Fruit fly (Drosophila melanogaster): ENCODE measurements around the gene PlexB.

The PlexB gene

DNA sequence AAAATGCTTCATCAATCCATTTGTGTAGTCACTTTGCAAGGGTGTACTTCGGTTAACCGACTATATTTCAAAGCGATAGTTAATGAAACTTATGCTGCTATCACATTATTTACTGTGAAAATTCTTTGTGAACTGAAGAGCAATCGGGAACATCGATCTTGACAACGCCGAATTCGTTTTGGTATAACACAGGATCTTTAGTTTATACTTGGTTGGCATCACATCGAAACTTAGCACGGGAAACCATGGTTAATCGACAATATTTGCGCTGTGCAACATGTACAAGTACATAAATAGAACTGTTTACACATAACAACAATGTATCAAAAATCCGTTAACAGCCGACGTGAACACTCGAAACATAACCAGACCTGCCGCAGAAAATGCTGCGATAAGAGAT is 1.2 kb upstream of the PlexB start (continued):
- TF ChIP-seq tio (GFP tag; optimal IDR thresholded peaks at IDR 0.05) (no peak), chinmo (GFP tag; IDR thresholded peaks at IDR 0.05; ENCODE audit: partially characterized antibody) (no peak), gce (GFP tag; IDR thresholded peaks at IDR 0.05) (no peak), CG18011 (GFP tag; optimal IDR thresholded peaks at IDR 0.05) (no peak), Hmr (GFP tag; optimal IDR thresholded peaks at IDR 0.05) (no peak), ranshi (GFP tag; IDR thresholded peaks at IDR 0.05) (no peak), phol (tag; optimal IDR thresholded peaks at IDR 0.05) (peak; percentile 17), sens (GFP tag) (peak; percentile 32), Opbp (GFP tag; IDR thresholded peaks at IDR 0.05; ENCODE audit: partially characterized antibody) (no peak)

DNA sequence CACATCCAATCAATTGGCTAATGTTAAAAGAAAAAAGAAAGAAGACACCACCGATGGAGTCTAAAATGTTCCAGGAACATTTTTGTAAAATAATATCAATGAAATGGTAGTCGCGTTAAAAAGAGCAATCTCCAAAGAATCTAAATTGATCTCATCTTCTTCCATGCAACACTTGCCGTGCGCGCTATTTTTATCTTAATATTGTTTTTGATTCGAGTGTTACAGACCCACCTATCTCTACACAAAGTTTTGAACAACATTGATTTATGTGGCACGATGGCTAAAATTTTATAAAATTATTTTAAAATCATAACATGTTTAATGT is 320 bp upstream of the PlexB start:
- TF ChIP-seq CG11723 (GFP tag; optimal IDR thresholded peaks at IDR 0.05) (peak; percentile 67), sens (GFP tag) (peak; percentile 25), Atf3 (GFP tag; optimal IDR thresholded peaks at IDR 0.05) (no peak), CG14014 (GFP tag; IDR thresholded peaks at IDR 0.05) (0 out of 2 replicates have a peak, but pooled peaks have one; percentile 2), gt (GFP tag; IDR thresholded peaks at IDR 0.05) (no peak), CG30020 (tag; optimal IDR thresholded peaks at IDR 0.05) (peak; percentile 85), Sry-δ (GFP tag; optimal IDR thresholded peaks at IDR 0.05) (peak; percentile 13)

DNA sequence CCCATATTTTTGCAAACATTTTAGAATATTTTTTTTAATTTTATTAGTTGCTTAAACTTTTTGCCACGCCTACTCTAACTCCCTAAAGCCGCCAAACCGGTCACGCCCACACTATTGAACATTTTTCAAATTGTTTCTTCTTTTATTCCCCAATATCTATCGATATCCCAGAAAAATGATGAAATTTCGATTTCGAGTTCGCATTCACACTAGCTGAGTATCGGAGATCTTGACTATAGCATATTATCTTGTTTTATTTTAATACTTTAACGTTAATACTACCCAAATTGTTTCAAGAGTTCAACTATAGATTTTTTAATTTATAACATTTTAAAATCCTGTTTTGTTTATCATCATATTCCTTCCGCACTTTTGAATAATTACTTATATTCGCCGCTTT is 1.2 kb downstream of the PlexB start:
- no peak for TF ChIP-seq Elba2 (GFP tag; optimal IDR thresholded peaks at IDR 0.05)
- no peak for TF ChIP-seq Sox102F (GFP tag; optimal IDR thresholded peaks at IDR 0.05)
- no peak for TF ChIP-seq trh (GFP tag; optimal IDR thresholded peaks at IDR 0.05)
- TF ChIP-seq CG3995 (GFP tag; optimal IDR thresholded peaks at IDR 0.05): no peak
- no peak for TF ChIP-seq HLHmδ (GFP tag; optimal IDR thresholded peaks at IDR 0.05)
- TF ChIP-seq CG30020 (tag; optimal IDR thresholded peaks at IDR 0.05): peak; percentile 77
- TF ChIP-seq CG10366 (GFP tag; IDR thresholded peaks at IDR 0.05): no peak
- TF ChIP-seq CG3065 (GFP tag; optimal IDR thresholded peaks at IDR 0.05): peak; percentile 33
- TF ChIP-seq Doc3 (GFP tag; IDR thresholded peaks at IDR 0.05; ENCODE audit: partially characterized antibody): no peak
- peak; percentile 5 for TF ChIP-seq CG2116 (GFP tag; optimal IDR thresholded peaks at IDR 0.05)
- no peak for TF ChIP-seq h (optimal IDR thresholded peaks at IDR 0.05)
- no peak for TF ChIP-seq ara (GFP tag; IDR thresholded peaks at IDR 0.05)
- peak; percentile 65 for TF ChIP-seq CG17802 (tag; optimal IDR thresholded peaks at IDR 0.05)
- no peak for TF ChIP-seq CG17359 (tag; optimal IDR thresholded peaks at IDR 0.05)
- TF ChIP-seq CG12236 (GFP tag; optimal IDR thresholded peaks at IDR 0.05): no peak
- peak; percentile 27; the same call in 1 of the 3 replicates for TF ChIP-seq CG16813 (GFP tag; IDR thresholded peaks at IDR 0.05; ENCODE audit: partially characterized antibody)
- no peak for TF ChIP-seq CG34422 (GFP tag; IDR thresholded peaks at IDR 0.05)
- no peak for TF ChIP-seq CG14667 (GFP tag; IDR thresholded peaks at IDR 0.05)
- TF ChIP-seq YL-1 (GFP tag; optimal IDR thresholded peaks at IDR 0.05): no peak
- no peak for TF ChIP-seq Jarid2 (GFP tag; optimal IDR thresholded peaks at IDR 0.05)
- no peak for TF ChIP-seq CG4282 (GFP tag; optimal IDR thresholded peaks at IDR 0.05)
- no peak for TF ChIP-seq dmrt99B (tag; optimal IDR thresholded peaks at IDR 0.05)
- peak; percentile 30 for TF ChIP-seq BEAF-32 (GFP tag; optimal IDR thresholded peaks at IDR 0.05)
- TF ChIP-seq CG8924 (tag; optimal IDR thresholded peaks at IDR 0.05): no peak
- no peak for TF ChIP-seq CG4707 (GFP tag; optimal IDR thresholded peaks at IDR 0.05)
